Fruit fly (Drosophila melanogaster): ENCODE measurements around the gene Piezo.

Piezo gene

dm6 chr2L:8204996-8205567 is 42.2 kb downstream of the Piezo start, which contains the start of gene SLC5A11:
TSS of gene SLC5A11 (minus strand) at chr2L:8205132.
- TF ChIP-seq woc (GFP tag; optimal IDR thresholded peaks at IDR 0.05) (peak; percentile 99), HLH106 (tag; optimal IDR thresholded peaks at IDR 0.05) (peak; percentile 96), sage (GFP tag; optimal IDR thresholded peaks at IDR 0.05) (peak; percentile 99), N (GFP tag; optimal IDR thresholded peaks at IDR 0.05) (no peak), CG32264 (GFP tag; optimal IDR thresholded peaks at IDR 0.05) (peak; percentile 98), Jra (GFP tag; optimal IDR thresholded peaks at IDR 0.05) (peak; percentile 74), Rel (GFP tag; optimal IDR thresholded peaks at IDR 0.05) (peak; percentile 99), Rel (tag; optimal IDR thresholded peaks at IDR 0.05) (peak; percentile 91), Vsx2 (GFP tag; optimal IDR thresholded peaks at IDR 0.05; ENCODE audit: partially characterized antibody) (no peak), foxo (GFP tag; optimal IDR thresholded peaks at IDR 0.05) (peak; percentile 97 to 100), Hr78 (GFP tag; optimal IDR thresholded peaks at IDR 0.05) (no peak), Hnf4 (GFP tag; optimal IDR thresholded peaks at IDR 0.05) (peak; percentile 91), br (GFP tag; optimal IDR thresholded peaks at IDR 0.05) (peak; percentile 91), Abd-B (GFP tag; optimal IDR thresholded peaks at IDR 0.05) (no peak), Dif (GFP tag; optimal IDR thresholded peaks at IDR 0.05; ENCODE audit: partially characterized antibody) (peak; percentile 66), pan (optimal IDR thresholded peaks at IDR 0.05) (peak; percentile 89), dl (GFP tag; optimal IDR thresholded peaks at IDR 0.05; ENCODE audit: insufficient read depth in 1 of 2, partially characterized antibody in 2 of 2) (peak; percentile 8 to 60), sv (GFP tag; optimal IDR thresholded peaks at IDR 0.05) (peak; percentile 94), CrebA (GFP tag; optimal IDR thresholded peaks at IDR 0.05; ENCODE audit: borderline replicate concordance) (no peak), brk (GFP tag; optimal IDR thresholded peaks at IDR 0.05) (peak; percentile 99), CG9705 (GFP tag; optimal IDR thresholded peaks at IDR 0.05) (peak; percentile 80), Hr83 (GFP tag; optimal IDR thresholded peaks at IDR 0.05; ENCODE audit: poor library complexity, severe bottlenecking) (peak; percentile 57), fru (GFP tag; optimal IDR thresholded peaks at IDR 0.05) (peak; percentile 98), psq (GFP tag; optimal IDR thresholded peaks at IDR 0.05) (peak; percentile 99), OdsH (GFP tag; optimal IDR thresholded peaks at IDR 0.05) (peak; percentile 98), lola (GFP tag; optimal IDR thresholded peaks at IDR 0.05) (no peak), ey (GFP tag; optimal IDR thresholded peaks at IDR 0.05) (peak; percentile 90), h (GFP tag; optimal IDR thresholded peaks at IDR 0.05) (peak; percentile 100), GATAd (GFP tag; optimal IDR thresholded peaks at IDR 0.05) (no peak), Mio (GFP tag; optimal IDR thresholded peaks at IDR 0.05) (peak; percentile 47), Sp1 (GFP tag; optimal IDR thresholded peaks at IDR 0.05) (peak; percentile 97), dsf (GFP tag; optimal IDR thresholded peaks at IDR 0.05; ENCODE audit: borderline replicate concordance) (peak; percentile 63), tai (GFP tag; optimal IDR thresholded peaks at IDR 0.05) (no peak), usp (GFP tag; optimal IDR thresholded peaks at IDR 0.05) (no peak), Myc (optimal IDR thresholded peaks at IDR 0.05) (no peak), rgr (GFP tag; optimal IDR thresholded peaks at IDR 0.05) (peak; percentile 90), dmrt93B (GFP tag; optimal IDR thresholded peaks at IDR 0.05) (peak; percentile 92), Dfd (GFP tag; optimal IDR thresholded peaks at IDR 0.05) (no peak), jim (GFP tag; optimal IDR thresholded peaks at IDR 0.05) (no peak)

dm6 chr2L:8205871-8206270 is 43.0 kb downstream of the Piezo start, which contains the start of gene CG8419:
TSS of gene CG8419 (plus strand) at chr2L:8206171.
- no peak for TF ChIP-seq usp (GFP tag; optimal IDR thresholded peaks at IDR 0.05)
- TF ChIP-seq dl (GFP tag; optimal IDR thresholded peaks at IDR 0.05; ENCODE audit: insufficient read depth in 1 of 2, partially characterized antibody in 2 of 2): no peak
- no peak for TF ChIP-seq Mio (GFP tag; optimal IDR thresholded peaks at IDR 0.05)
- no peak for TF ChIP-seq psq (GFP tag; optimal IDR thresholded peaks at IDR 0.05)
- no peak for TF ChIP-seq Hr83 (GFP tag; optimal IDR thresholded peaks at IDR 0.05; ENCODE audit: poor library complexity, severe bottlenecking)
- TF ChIP-seq Myc (optimal IDR thresholded peaks at IDR 0.05): no peak
- TF ChIP-seq woc (GFP tag; optimal IDR thresholded peaks at IDR 0.05): no peak
- TF ChIP-seq ey (GFP tag; optimal IDR thresholded peaks at IDR 0.05): no peak
- TF ChIP-seq Dif (GFP tag; optimal IDR thresholded peaks at IDR 0.05; ENCODE audit: partially characterized antibody): no peak
- no peak for TF ChIP-seq sv (GFP tag; optimal IDR thresholded peaks at IDR 0.05)
- no peak for TF ChIP-seq tai (GFP tag; optimal IDR thresholded peaks at IDR 0.05)
- no peak for TF ChIP-seq Jra (GFP tag; optimal IDR thresholded peaks at IDR 0.05)
- no peak for TF ChIP-seq Abd-B (GFP tag; optimal IDR thresholded peaks at IDR 0.05)
- no peak for TF ChIP-seq N (GFP tag; optimal IDR thresholded peaks at IDR 0.05)
- no peak for TF ChIP-seq brk (GFP tag; optimal IDR thresholded peaks at IDR 0.05)
- TF ChIP-seq Hnf4 (GFP tag; optimal IDR thresholded peaks at IDR 0.05): no peak
- no peak for TF ChIP-seq jim (GFP tag; optimal IDR thresholded peaks at IDR 0.05)
- TF ChIP-seq lola (GFP tag; optimal IDR thresholded peaks at IDR 0.05): no peak
